Worm (Caenorhabditis elegans): Measurements from ENCODE around the gene C10C5.5.

Gene C10C5.5

ce11 chrIV:9378272-9378671 lies 3.0 kb upstream of the C10C5.5 start, which contains the start of gene C10C5.4:
Gene C10C5.4 (plus strand): TSS chrIV:9378552.
- TF ChIP-seq him-1 (tag; optimal IDR thresholded peaks at IDR 0.05) (no peak), W03F9.2 (tag; optimal IDR thresholded peaks at IDR 0.05) (no peak), dao-5 (tag; optimal IDR thresholded peaks at IDR 0.05) (no peak)

ce11 chrIV:9384826-9385225 lies 3.6 kb downstream of the C10C5.5 start, which contains the start of gene C10C5.7:
Gene C10C5.7 (plus strand): TSS chrIV:9385126.
- TF ChIP-seq dao-5 (tag; optimal IDR thresholded peaks at IDR 0.05) = no peak
- no peak for TF ChIP-seq W03F9.2 (tag; optimal IDR thresholded peaks at IDR 0.05)
- TF ChIP-seq him-1 (tag; optimal IDR thresholded peaks at IDR 0.05) = no peak

- no peak for TF ChIP-seq dao-5 (tag; optimal IDR thresholded peaks at IDR 0.05)
- TF ChIP-seq W03F9.2 (tag; optimal IDR thresholded peaks at IDR 0.05) = peak; percentile 30
Measured at ce11 chrIV:9386038-9386437, 4.8 kb downstream of the C10C5.5 start, which contains the start of gene daf-15. Gene daf-15 (plus strand): TSS chrIV:9386208.

- TF ChIP-seq him-1 (tag; optimal IDR thresholded peaks at IDR 0.05) (no peak), W03F9.2 (tag; optimal IDR thresholded peaks at IDR 0.05) (no peak), dao-5 (tag; optimal IDR thresholded peaks at IDR 0.05) (no peak)
Measured at ce11 chrIV:9396118-9396517, 14.9 kb downstream of the C10C5.5 start, which contains the start of gene col-121. Gene col-121 (minus strand): TSS chrIV:9396218.

- no peak for TF ChIP-seq dao-5 (tag; optimal IDR thresholded peaks at IDR 0.05)
- TF ChIP-seq W03F9.2 (tag; optimal IDR thresholded peaks at IDR 0.05) = no peak
- TF ChIP-seq him-1 (tag; optimal IDR thresholded peaks at IDR 0.05) = no peak
Measured at ce11 chrIV:9397278-9397677, 16.0 kb downstream of the C10C5.5 start, which contains the start of gene F56D5.3. Gene F56D5.3 (plus strand): TSS chrIV:9397578.

- TF ChIP-seq dao-5 (tag; optimal IDR thresholded peaks at IDR 0.05) (no peak), W03F9.2 (tag; optimal IDR thresholded peaks at IDR 0.05) (no peak), him-1 (tag; optimal IDR thresholded peaks at IDR 0.05) (no peak)
Measured at ce11 chrIV:9398512-9398911, 17.3 kb downstream of the C10C5.5 start, which contains the start of gene F56D5.2. Gene F56D5.2 (minus strand): TSS chrIV:9398612.

- TF ChIP-seq him-1 (tag; optimal IDR thresholded peaks at IDR 0.05) (no peak), W03F9.2 (tag; optimal IDR thresholded peaks at IDR 0.05) (no peak)
Measured at ce11 chrIV:9401715-9402114, 20.5 kb downstream of the C10C5.5 start, which contains the start of gene F56D5.6. Gene F56D5.6 (plus strand): TSS chrIV:9401922.

- TF ChIP-seq W03F9.2 (tag; optimal IDR thresholded peaks at IDR 0.05) (no peak), dao-5 (tag; optimal IDR thresholded peaks at IDR 0.05) (no peak), him-1 (tag; optimal IDR thresholded peaks at IDR 0.05) (no peak)
Measured at ce11 chrIV:9403761-9404420, 22.7 kb downstream of the C10C5.5 start.

- TF ChIP-seq dao-5 (tag; optimal IDR thresholded peaks at IDR 0.05) = no peak
- TF ChIP-seq him-1 (tag; optimal IDR thresholded peaks at IDR 0.05) = no peak
- TF ChIP-seq W03F9.2 (tag; optimal IDR thresholded peaks at IDR 0.05) = no peak
Measured at ce11 chrIV:9408004-9408403, 26.8 kb downstream of the C10C5.5 start, which contains the start of gene F56D5.5. Gene F56D5.5 (minus strand): TSS chrIV:9408104.

ce11 chrIV:9422408-9422807 lies 41.2 kb downstream of the C10C5.5 start, which contains the start of gene F56D5.9:
Gene F56D5.9 (minus strand): TSS chrIV:9422508.
- TF ChIP-seq dao-5 (tag; optimal IDR thresholded peaks at IDR 0.05) = no peak
- TF ChIP-seq W03F9.2 (tag; optimal IDR thresholded peaks at IDR 0.05) = no peak

- TF ChIP-seq him-1 (tag; optimal IDR thresholded peaks at IDR 0.05) (no peak), W03F9.2 (tag; optimal IDR thresholded peaks at IDR 0.05) (no peak), dao-5 (tag; optimal IDR thresholded peaks at IDR 0.05) (no peak)
Measured at ce11 chrIV:9423095-9423494, 41.9 kb downstream of the C10C5.5 start, which contains the start of gene srxa-2. Gene srxa-2 (plus strand): TSS chrIV:9423395.

- no peak for TF ChIP-seq him-1 (tag; optimal IDR thresholded peaks at IDR 0.05)
- TF ChIP-seq dao-5 (tag; optimal IDR thresholded peaks at IDR 0.05) = no peak
- TF ChIP-seq W03F9.2 (tag; optimal IDR thresholded peaks at IDR 0.05) = no peak
Measured at ce11 chrIV:9427959-9428358, 46.7 kb downstream of the C10C5.5 start, which contains the start of gene F59B8.1. Gene F59B8.1 (plus strand): TSS chrIV:9428259.

ce11 chrIV:9432327-9432726 lies 51.1 kb downstream of the C10C5.5 start:
- TF ChIP-seq dao-5 (tag; optimal IDR thresholded peaks at IDR 0.05) = no peak
- no peak for TF ChIP-seq him-1 (tag; optimal IDR thresholded peaks at IDR 0.05)
- no peak for TF ChIP-seq W03F9.2 (tag; optimal IDR thresholded peaks at IDR 0.05)
